Worm (Caenorhabditis elegans) whole organism, late embryonic: ENCODE measurements around the gene F10D7.4.

Experiments
- F13H6.1 ChIP-seq: sonication (generic microtip); optimal IDR thresholded peaks from 2 replicates; lab custom pipeline; 2016; ENCODE audit warnings: missing genetic modification characterization, missing compliant biosample characterization
- K09A11.1 ChIP-seq: sonication (generic microtip); optimal IDR thresholded peaks from 2 replicates; lab custom pipeline; 2017; ENCODE audit warnings: antibody characterized with exemption, mild to moderate bottlenecking, missing genetic modification characterization, missing compliant biosample characterization; ENCODE audit not compliant: insufficient read depth
- Y22D7AL.16 ChIP-seq: sonication (generic microtip); optimal IDR thresholded peaks from 2 replicates; lab custom pipeline; 2016; ENCODE audit warnings: missing genetic modification characterization, missing compliant biosample characterization
- ahr-1 ChIP-seq: sonication (generic microtip); optimal IDR thresholded peaks from 2 replicates; lab custom pipeline; 2016; ENCODE audit warnings: missing genetic modification characterization, missing compliant biosample characterization
- ama-1 ChIP-seq: fragments of 150-350 bp; optimal IDR thresholded peaks from 2 replicates; lab custom pipeline; 2014
- ceh-14 ChIP-seq: sonication (generic microtip); optimal IDR thresholded peaks from 2 replicates; lab custom pipeline; 2016; ENCODE audit warnings: missing genotype, missing genetic modification characterization, missing compliant biosample characterization
- ceh-18 ChIP-seq: sonication (generic microtip); optimal IDR thresholded peaks from 2 replicates; lab custom pipeline; 2016; ENCODE audit warnings: missing genetic modification characterization, missing compliant biosample characterization
- ceh-22 ChIP-seq: sonication (generic microtip); optimal IDR thresholded peaks from 2 replicates; lab custom pipeline; 2017; ENCODE audit warnings: missing biosample characterization, missing genetic modification characterization
- ceh-24 ChIP-seq: sonication (generic microtip); optimal IDR thresholded peaks from 2 replicates; lab custom pipeline; 2016; ENCODE audit warnings: mild to moderate bottlenecking, missing genetic modification characterization, missing compliant biosample characterization
- ceh-31 ChIP-seq: sonication (generic microtip); optimal IDR thresholded peaks from 2 replicates; lab custom pipeline; 2016; ENCODE audit warnings: missing genetic modification characterization, missing compliant biosample characterization
- ceh-9 ChIP-seq: sonication (generic microtip); optimal IDR thresholded peaks from 2 replicates; lab custom pipeline; 2016; ENCODE audit warnings: mild to moderate bottlenecking, missing genetic modification characterization, inconsistent platforms, missing compliant biosample characterization
- ets-4 ChIP-seq: sonication (generic microtip); optimal IDR thresholded peaks from 2 replicates; lab custom pipeline; 2016; ENCODE audit warnings: missing genetic modification characterization, missing compliant biosample characterization
- fax-1 ChIP-seq: sonication (generic microtip); optimal IDR thresholded peaks from 2 replicates; lab custom pipeline; 2016; ENCODE audit warnings: missing genotype, missing genetic modification characterization, missing compliant biosample characterization
- fkh-10 ChIP-seq: fragments of 150-350 bp; optimal IDR thresholded peaks from 2 replicates; lab custom pipeline; 2014; ENCODE audit warnings: missing biosample characterization, missing genetic modification reagents, missing genetic modification characterization
- hlh-13 ChIP-seq: fragments of 200-800 bp; sonication (Bioruptor generic); optimal IDR thresholded peaks from 2 replicates; lab custom pipeline; 2018; ENCODE audit warnings: mild to moderate bottlenecking, missing genetic modification characterization, missing compliant biosample characterization
- hlh-15 ChIP-seq: sonication (generic microtip); optimal IDR thresholded peaks from 2 replicates; lab custom pipeline; 2016; ENCODE audit warnings: missing genetic modification characterization, missing compliant biosample characterization
- hlh-30 ChIP-seq: sonication (generic microtip); optimal IDR thresholded peaks from 2 replicates; lab custom pipeline; 2017; ENCODE audit warnings: antibody characterized with exemption, missing genetic modification characterization, missing compliant biosample characterization; ENCODE audit not compliant: insufficient read depth
- hlh-8 ChIP-seq: sonication (generic microtip); optimal IDR thresholded peaks from 2 replicates; lab custom pipeline; 2016; ENCODE audit warnings: missing genotype, missing genetic modification characterization, missing compliant biosample characterization
- lim-6 ChIP-seq: sonication (generic microtip); optimal IDR thresholded peaks from 2 replicates; lab custom pipeline; 2016; ENCODE audit warnings: missing genetic modification characterization, missing compliant biosample characterization
- madf-2 ChIP-seq: sonication (generic microtip); optimal IDR thresholded peaks from 2 replicates; lab custom pipeline; 2017; ENCODE audit warnings: missing genetic modification characterization, missing compliant biosample characterization
- nfya-1 ChIP-seq: sonication (generic microtip); optimal IDR thresholded peaks from 2 replicates; lab custom pipeline; 2017; ENCODE audit warnings: missing genetic modification characterization, mild to moderate bottlenecking, missing compliant biosample characterization, antibody characterized with exemption, moderate library complexity
- nhr-11 ChIP-seq: fragments of 150-350 bp; optimal IDR thresholded peaks from 2 replicates; lab custom pipeline; 2014; ENCODE audit warnings: missing biosample characterization, missing genetic modification characterization
- npax-4 ChIP-seq: sonication (generic microtip); optimal IDR thresholded peaks from 2 replicates; lab custom pipeline; 2016; ENCODE audit warnings: missing genetic modification characterization, missing compliant biosample characterization
- pax-1 ChIP-seq: fragments of 150-350 bp; optimal IDR thresholded peaks from 2 replicates; lab custom pipeline; 2014; ENCODE audit warnings: missing biosample characterization, missing genetic modification characterization
- pqm-1 ChIP-seq: sonication (generic microtip); optimal IDR thresholded peaks from 2 replicates; lab custom pipeline; 2016; ENCODE audit warnings: missing genetic modification characterization, missing compliant biosample characterization
- pros-1 ChIP-seq: fragments of 150-350 bp; optimal IDR thresholded peaks from 2 replicates; lab custom pipeline; 2014; ENCODE audit warnings: missing biosample characterization, missing genetic modification reagents, missing genetic modification characterization
- ref-2 ChIP-seq: sonication (generic microtip); optimal IDR thresholded peaks from 2 replicates; lab custom pipeline; 2016; ENCODE audit warnings: missing genetic modification characterization, missing compliant biosample characterization
- rnt-1 ChIP-seq: sonication (generic microtip); optimal IDR thresholded peaks from 2 replicates; lab custom pipeline; 2016; ENCODE audit warnings: missing genetic modification characterization, missing compliant biosample characterization
- sdc-2 ChIP-seq: sonication (generic microtip); optimal IDR thresholded peaks from 2 replicates; lab custom pipeline; 2016; ENCODE audit warnings: missing genotype, missing genetic modification characterization, missing compliant biosample characterization
- sox-2 ChIP-seq: fragments of 200-800 bp; sonication (Bioruptor generic); IDR thresholded peaks from 2 replicates; pipeline ENCODE4 v1.3.6; 2022; ENCODE audit warnings: missing genetic modification reagents, missing genetic modification characterization, missing compliant biosample characterization
- syd-9 ChIP-seq: sonication (generic microtip); optimal IDR thresholded peaks from 2 replicates; lab custom pipeline; 2016; ENCODE audit warnings: mild to moderate bottlenecking, missing genetic modification characterization, moderate library complexity, missing compliant biosample characterization
- ttx-3 ChIP-seq: sonication (generic microtip); optimal IDR thresholded peaks from 2 replicates; lab custom pipeline; 2016; ENCODE audit warnings: missing genetic modification reagents, missing genetic modification characterization, missing compliant biosample characterization
- unc-3 ChIP-seq, 2 experiments: fragments of 200-800 bp in 1 of 2; sonication (Bioruptor generic) in 1 of 2; sonication (generic microtip) in 1 of 2; conservative IDR thresholded peaks in 1 of 2; optimal IDR thresholded peaks in 1 of 2; 2 replicates each; pipeline versions ENCODE4 v1.3.6 to Lab custom; 2016 to 2022; ENCODE audit warnings: missing compliant biosample characterization in 2 of 2, missing genetic modification characterization in 2 of 2, missing genetic modification reagents in 1 of 2
- unc-42 ChIP-seq: sonication (generic microtip); optimal IDR thresholded peaks from 2 replicates; lab custom pipeline; 2016; ENCODE audit warnings: missing genotype, missing genetic modification characterization, missing compliant biosample characterization
- unc-55 ChIP-seq: sonication (generic microtip); optimal IDR thresholded peaks from 2 replicates; lab custom pipeline; 2017; ENCODE audit warnings: missing biosample characterization, missing genetic modification reagents, missing genetic modification characterization
- zip-5 ChIP-seq: sonication (generic microtip); optimal IDR thresholded peaks from 2 replicates; lab custom pipeline; 2016; ENCODE audit warnings: missing genetic modification characterization, missing compliant biosample characterization
- ztf-16 ChIP-seq: sonication (generic microtip); optimal IDR thresholded peaks from 2 replicates; lab custom pipeline; 2017; ENCODE audit warnings: missing genetic modification characterization, missing compliant biosample characterization

Gene F10D7.4

ce11 chrX:17392182-17392581 lies 10.3 kb upstream of the F10D7.4 start (continued):
- no peak for TF ChIP-seq ahr-1 (tag; lab: Kevin White, UChicago)
- TF ChIP-seq hlh-15 (tag; lab: Kevin White, UChicago): no peak
- peak; percentile 72 for TF ChIP-seq ceh-31 (tag; lab: Kevin White, UChicago)
- TF ChIP-seq unc-42 (tag; lab: Kevin White, UChicago): peak; percentile 91
- TF ChIP-seq ceh-9: no peak
- peak; percentile 75 for TF ChIP-seq sdc-2 (tag; lab: Kevin White, UChicago)
- TF ChIP-seq npax-4: no peak

- TF ChIP-seq hlh-15 (tag; lab: Kevin White, UChicago): no peak
- TF ChIP-seq ceh-22 (tag; lab: Kevin White, UChicago): no peak
- TF ChIP-seq ceh-31 (tag; lab: Kevin White, UChicago): no peak
- TF ChIP-seq ref-2 (tag; lab: Kevin White, UChicago): no peak
- no peak for TF ChIP-seq hlh-13
- no peak for TF ChIP-seq fkh-10 (GFP tag; lab: Kevin White, UChicago)
- no peak for TF ChIP-seq ceh-14 (tag; lab: Kevin White, UChicago)
- TF ChIP-seq madf-2 (tag; lab: Kevin White, UChicago): no peak
- TF ChIP-seq ztf-16 (tag; lab: Kevin White, UChicago): no peak
- TF ChIP-seq nfya-1 (tag; lab: Kevin White, UChicago): no peak
Observed at ce11 chrX:17391515-17391914, 9.6 kb upstream of the F10D7.4 start, which contains the start of gene F10D7.5. Gene F10D7.5, minus strand, starts transcription at chrX:17391615.

ce11 chrX:17390531-17390930 lies 8.7 kb upstream of the F10D7.4 start:
- TF ChIP-seq syd-9 (no peak), pqm-1 (tag; lab: Kevin White, UChicago) (no peak)

ce11 chrX:17386130-17386529 lies 4.3 kb upstream of the F10D7.4 start:
- TF ChIP-seq Y22D7AL.16 (tag; lab: Kevin White, UChicago) (no peak), F13H6.1 (no peak), fax-1 (tag; lab: Kevin White, UChicago) (no peak), hlh-30 (tag; lab: Kevin White, UChicago) (no peak), lim-6 (tag; lab: Kevin White, UChicago) (no peak)

- TF ChIP-seq zip-5 (tag; lab: Kevin White, UChicago) (no peak), pros-1 (tag; lab: Kevin White, UChicago) (no peak), nhr-11 (tag; lab: Kevin White, UChicago) (no peak), sdc-2 (tag; lab: Kevin White, UChicago) (no peak), syd-9 (no peak), sox-2 (GFP tag; lab: Robert Waterston, UW) (no peak)
Observed at ce11 chrX:17385102-17385501, 3.2 kb upstream of the F10D7.4 start.

ce11 chrX:17384343-17384742 lies 2.5 kb upstream of the F10D7.4 start:
- TF ChIP-seq ceh-31 (tag; lab: Kevin White, UChicago): no peak
- no peak for TF ChIP-seq rnt-1
- no peak for TF ChIP-seq ceh-18 (tag; lab: Kevin White, UChicago)
- no peak for TF ChIP-seq unc-3 (GFP tag; conservative IDR thresholded peaks at IDR 0.05; lab: Robert Waterston, UW)
- no peak for TF ChIP-seq unc-3 (tag; optimal IDR thresholded peaks at IDR 0.05; lab: Kevin White, UChicago)
- TF ChIP-seq ama-1: no peak
- TF ChIP-seq ttx-3: no peak
- no peak for TF ChIP-seq ceh-24 (tag; lab: Kevin White, UChicago)
- TF ChIP-seq pax-1 (tag; lab: Kevin White, UChicago): no peak
- TF ChIP-seq ets-4 (tag; lab: Kevin White, UChicago): no peak
- TF ChIP-seq unc-55 (GFP tag; lab: Kevin White, UChicago): no peak
- no peak for TF ChIP-seq K09A11.1
- TF ChIP-seq hlh-8 (tag; lab: Kevin White, UChicago): no peak
- TF ChIP-seq fax-1 (tag; lab: Kevin White, UChicago): no peak
